Fruit fly (Drosophila melanogaster): ENCODE data around the gene GMF.

GMF gene

DNA sequence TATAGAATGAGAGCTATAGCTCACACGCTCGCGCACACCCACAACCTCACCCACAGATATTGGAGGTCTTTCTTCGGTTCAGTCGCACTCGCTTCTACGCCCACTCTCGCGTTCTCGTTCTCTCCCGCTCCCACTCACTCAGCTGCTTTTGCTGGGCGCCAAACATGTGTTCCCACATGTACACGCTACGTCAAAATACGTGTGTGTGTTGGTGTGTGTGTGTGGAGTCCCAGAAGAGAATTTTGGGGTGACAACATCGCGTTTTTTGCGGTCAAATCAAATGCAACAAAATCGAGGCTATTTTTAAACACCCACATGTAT is 31.3 kb downstream of the GMF start:
- TF ChIP-seq slbo (GFP tag; IDR thresholded peaks at IDR 0.05) (no peak), CG6175 (GFP tag; IDR thresholded peaks at IDR 0.05) (no peak), gro (GFP tag; optimal IDR thresholded peaks at IDR 0.05) (peak; percentile 21), CG15514 (GFP tag; optimal IDR thresholded peaks at IDR 0.05) (no peak), Nf-YC (tag; optimal IDR thresholded peaks at IDR 0.05) (no peak), CG4854 (GFP tag; optimal IDR thresholded peaks at IDR 0.05) (no peak), Chrac-16 (GFP tag; optimal IDR thresholded peaks at IDR 0.05) (no peak), CG1529 (GFP tag; optimal IDR thresholded peaks at IDR 0.05) (no peak), bsh (GFP tag; optimal IDR thresholded peaks at IDR 0.05) (no peak), CG6654 (GFP tag; optimal IDR thresholded peaks at IDR 0.05) (no peak), HHEX (GFP tag; optimal IDR thresholded peaks at IDR 0.05) (no peak), Spps (tag; optimal IDR thresholded peaks at IDR 0.05) (no peak), CG11398 (GFP tag; optimal IDR thresholded peaks at IDR 0.05) (no peak), crol (GFP tag; IDR thresholded peaks at IDR 0.05) (no peak), ab (GFP tag; optimal IDR thresholded peaks at IDR 0.05) (no peak), CG12236 (GFP tag; optimal IDR thresholded peaks at IDR 0.05) (no peak), Drgx (GFP tag; IDR thresholded peaks at IDR 0.05) (no peak), CG12942 (GFP tag; optimal IDR thresholded peaks at IDR 0.05) (no peak), CG2712 (tag; optimal IDR thresholded peaks at IDR 0.05) (no peak), Doc3 (GFP tag; IDR thresholded peaks at IDR 0.05; ENCODE audit: partially characterized antibody) (no peak), Dref (GFP tag; IDR thresholded peaks at IDR 0.05) (no peak), CG18599 (GFP tag; optimal IDR thresholded peaks at IDR 0.05) (no peak), CHES-1-like (GFP tag; optimal IDR thresholded peaks at IDR 0.05) (no peak), wor (GFP tag; IDR thresholded peaks at IDR 0.05) (no peak), CG2199 (GFP tag; IDR thresholded peaks at IDR 0.05) (no peak), CG14860 (GFP tag; IDR thresholded peaks at IDR 0.05; ENCODE audit: partially characterized antibody) (no peak), CG13296 (GFP tag; optimal IDR thresholded peaks at IDR 0.05) (no peak), CG14014 (GFP tag; IDR thresholded peaks at IDR 0.05) (no peak), CG6813 (GFP tag; optimal IDR thresholded peaks at IDR 0.05) (no peak), CG3065 (GFP tag; optimal IDR thresholded peaks at IDR 0.05) (no peak), sc (optimal IDR thresholded peaks at IDR 0.05) (no peak), sc (GFP tag; optimal IDR thresholded peaks at IDR 0.05) (no peak), Ravus (GFP tag; IDR thresholded peaks at IDR 0.05) (no peak), Hsf (GFP tag; optimal IDR thresholded peaks at IDR 0.05) (no peak), dati (GFP tag; IDR thresholded peaks at IDR 0.05) (no peak), Bdp1 (GFP tag; optimal IDR thresholded peaks at IDR 0.05) (no peak), Awh (GFP tag; IDR thresholded peaks at IDR 0.05) (no peak), CG9727 (GFP tag; optimal IDR thresholded peaks at IDR 0.05) (no peak), bigmax (GFP tag; optimal IDR thresholded peaks at IDR 0.05) (peak; percentile 17), ap (GFP tag; IDR thresholded peaks at IDR 0.05) (no peak), her (GFP tag; optimal IDR thresholded peaks at IDR 0.05) (no peak), HLH54F (GFP tag; optimal IDR thresholded peaks at IDR 0.05) (no peak), CG12104 (GFP tag; optimal IDR thresholded peaks at IDR 0.05) (no peak), hb (GFP tag; IDR thresholded peaks at IDR 0.05; ENCODE audit: partially characterized antibody) (no peak), dpn (GFP tag; optimal IDR thresholded peaks at IDR 0.05) (no peak), Lpt (GFP tag; optimal IDR thresholded peaks at IDR 0.05) (no peak), CG31224 (GFP tag; IDR thresholded peaks at IDR 0.05) (no peak), dmrt11E (tag; optimal IDR thresholded peaks at IDR 0.05) (no peak), CG12391 (tag; optimal IDR thresholded peaks at IDR 0.05) (no peak), Hand (GFP tag; optimal IDR thresholded peaks at IDR 0.05) (no peak), grn (GFP tag; optimal IDR thresholded peaks at IDR 0.05) (no peak), CG32772 (GFP tag; IDR thresholded peaks at IDR 0.05) (no peak), Hey (tag; optimal IDR thresholded peaks at IDR 0.05) (no peak)

All from whole organism, embryonic.